Worm (Caenorhabditis elegans): ENCODE measurements around the gene K09E9.4.

The K09E9.4 gene

DNA sequence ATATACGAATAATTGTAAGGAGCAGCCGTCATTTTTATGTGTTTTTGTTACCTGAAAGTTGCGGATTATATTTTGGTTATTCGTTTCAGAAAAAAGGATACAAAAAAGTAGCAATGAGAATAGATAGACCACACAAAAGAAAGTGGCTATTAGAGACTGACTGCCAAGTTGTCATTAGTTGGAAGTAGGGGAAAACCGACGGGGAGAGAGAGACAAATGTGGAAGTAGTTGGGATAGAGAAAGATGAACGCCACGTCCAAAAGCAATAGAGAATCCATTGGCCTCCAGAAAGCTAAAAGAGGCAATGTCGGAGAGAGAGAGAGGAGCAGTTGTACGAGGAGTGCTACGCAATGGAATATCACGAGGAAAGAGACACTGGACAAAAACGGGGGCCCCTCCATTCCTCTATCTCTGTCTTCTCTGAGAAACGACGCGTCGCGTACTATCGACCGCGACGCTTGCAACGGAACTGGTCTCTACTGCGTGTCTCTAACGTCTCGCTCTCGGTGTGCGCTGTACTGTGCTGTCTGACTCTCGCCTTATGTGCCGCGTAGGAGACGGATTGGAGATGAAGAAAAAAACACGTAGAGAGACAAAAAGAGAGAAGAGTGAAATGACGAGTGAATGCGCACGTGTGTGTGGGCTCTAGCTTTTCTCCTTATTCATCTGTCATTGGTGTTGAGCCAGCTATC is 23.5 kb downstream of the K09E9.4 start, which contains the start of gene rab-14 (continued):
- TF ChIP-seq snpc-1.1 (tag; optimal IDR thresholded peaks at IDR 0.05; ENCODE audit: insufficient read depth) (no peak), F10E7.11 (tag; optimal IDR thresholded peaks at IDR 0.05) (no peak), unc-62 (GFP tag; optimal IDR thresholded peaks at IDR 0.05) (peak; percentile 12), snpc-4 (GFP tag; optimal IDR thresholded peaks at IDR 0.05) (no peak), snpc-4 (tag; optimal IDR thresholded peaks at IDR 0.05) (peak in 1 of 4 experiments; percentile 4), Y79H2A.3 (GFP tag; conservative IDR thresholded peaks at IDR 0.05) (no peak), F57A8.1 (GFP tag; optimal IDR thresholded peaks at IDR 0.05) (no peak), nhr-80 (tag; optimal IDR thresholded peaks at IDR 0.05) (no peak), ztf-26 (tag; optimal IDR thresholded peaks at IDR 0.05) (no peak), B0035.1 (tag; optimal IDR thresholded peaks at IDR 0.05) (no peak), madf-10 (tag; optimal IDR thresholded peaks at IDR 0.05) (no peak), pha-4 (tag; optimal IDR thresholded peaks at IDR 0.05) (no peak), Y53G8AR.9 (GFP tag; conservative IDR thresholded peaks at IDR 0.05) (no peak), gei-17 (GFP tag; optimal IDR thresholded peaks at IDR 0.05) (no peak), K11D2.4 (GFP tag; IDR thresholded peaks at IDR 0.05) (peak; percentile 53; the same call in 1 of the 2 replicates), nhr-90 (tag; optimal IDR thresholded peaks at IDR 0.05) (no peak), Y67H2A.10 (GFP tag; conservative IDR thresholded peaks at IDR 0.05) (no peak), unc-130 (GFP tag; optimal IDR thresholded peaks at IDR 0.05) (no peak), ztf-18 (tag; optimal IDR thresholded peaks at IDR 0.05) (no peak), B0336.3 (GFP tag; IDR thresholded peaks at IDR 0.05) (no peak), F37B4.10 (GFP tag; IDR thresholded peaks at IDR 0.05) (no peak), repo-1 (tag; optimal IDR thresholded peaks at IDR 0.05) (no peak), snpc-1.3 (tag; optimal IDR thresholded peaks at IDR 0.05; ENCODE audit: insufficient read depth) (no peak), sdz-38 (tag; optimal IDR thresholded peaks at IDR 0.05) (no peak), lin-35 (GFP tag; optimal IDR thresholded peaks at IDR 0.05) (peak in 1 of 3 experiments; percentile 70), hlh-12 (tag; optimal IDR thresholded peaks at IDR 0.05) (no peak), sptf-2 (GFP tag; optimal IDR thresholded peaks at IDR 0.05) (no peak), aptf-2 (GFP tag; conservative IDR thresholded peaks at IDR 0.05) (no peak), ccch-3 (GFP tag; optimal IDR thresholded peaks at IDR 0.05) (no peak), lsl-1 (GFP tag; optimal IDR thresholded peaks at IDR 0.05) (no peak), ceh-58 (GFP tag; IDR thresholded peaks at IDR 0.05) (no peak), hmg-20 (GFP tag; IDR thresholded peaks at IDR 0.05) (peak; percentile 20; the same call in 1 of the 2 replicates), xnd-1 (tag; optimal IDR thresholded peaks at IDR 0.05) (no peak), him-1 (tag; optimal IDR thresholded peaks at IDR 0.05) (no peak), nfyb-1 (GFP tag; IDR thresholded peaks at IDR 0.05) (peak; percentile 80), B0261.1 (tag; optimal IDR thresholded peaks at IDR 0.05) (no peak), dpff-1 (tag; optimal IDR thresholded peaks at IDR 0.05) (no peak), mxl-1 (tag; optimal IDR thresholded peaks at IDR 0.05) (no peak), lin-26 (GFP tag; IDR thresholded peaks at IDR 0.05) (no peak), lir-1 (GFP tag; conservative IDR thresholded peaks at IDR 0.05) (no peak), ceh-100 (GFP tag; IDR thresholded peaks at IDR 0.05) (no peak), nhr-179 (tag; optimal IDR thresholded peaks at IDR 0.05) (no peak), ZK185.1 (tag; optimal IDR thresholded peaks at IDR 0.05; ENCODE audit: poor library complexity, severe bottlenecking) (no peak), ets-4 (GFP tag; optimal IDR thresholded peaks at IDR 0.05) (no peak), attf-5 (GFP tag; optimal IDR thresholded peaks at IDR 0.05) (peak; percentile 60), ceh-40 (GFP tag; IDR thresholded peaks at IDR 0.05) (no peak), egl-18 (GFP tag; IDR thresholded peaks at IDR 0.05) (no peak), ceh-79 (tag; optimal IDR thresholded peaks at IDR 0.05) (no peak), pbrm-1 (GFP tag; IDR thresholded peaks at IDR 0.05) (peak; percentile 33; the same call in 1 of the 2 replicates)
